Worm (Caenorhabditis elegans): ENCODE measurements around the gene ugt-48.

- TF ChIP-seq ztf-11 (tag; optimal IDR thresholded peaks at IDR 0.05), result no peak
- no peak for TF ChIP-seq pha-4 (tag; optimal IDR thresholded peaks at IDR 0.05)
- TF ChIP-seq ces-1 (GFP tag; optimal IDR thresholded peaks at IDR 0.05), result no peak
- TF ChIP-seq flh-1 (GFP tag; optimal IDR thresholded peaks at IDR 0.05), result no peak
- TF ChIP-seq snpc-4 (tag; optimal IDR thresholded peaks at IDR 0.05), result no peak
- no peak for TF ChIP-seq lin-13 (tag; optimal IDR thresholded peaks at IDR 0.05)
- TF ChIP-seq M03D4.4 (tag; optimal IDR thresholded peaks at IDR 0.05), result no peak
- TF ChIP-seq lsy-2 (tag; optimal IDR thresholded peaks at IDR 0.05), result no peak
Observed at ce11 chrV:5548497-5548896, 635 bp upstream of the ugt-48 start.

All from whole organism, mixed stage, embryonic.